Worm (Caenorhabditis elegans): ENCODE data around the gene K02E7.1.

ce11 chrII:1049849-1050248, 33.1 kb upstream of the K02E7.1 start, which contains the start of gene fbxb-40:
- TF ChIP-seq unc-62 (GFP tag; optimal IDR thresholded peaks at IDR 0.05) (no peak), madf-6 (GFP tag; IDR thresholded peaks at IDR 0.05) (no peak), attf-6 (GFP tag; IDR thresholded peaks at IDR 0.05) (no peak), hrde-1 (tag; optimal IDR thresholded peaks at IDR 0.05; ENCODE audit: borderline replicate concordance) (no peak), ceh-79 (tag; optimal IDR thresholded peaks at IDR 0.05) (no peak), snpc-4 (GFP tag; optimal IDR thresholded peaks at IDR 0.05) (no peak), snpc-4 (tag; optimal IDR thresholded peaks at IDR 0.05) (no peak), lin-40 (tag; optimal IDR thresholded peaks at IDR 0.05) (no peak)
